Worm (Caenorhabditis elegans) whole organism, L2 larva: Measurements from ENCODE around the gene Y57E12AR.1.

ENCODE experiments used
- aly-2 ChIP-seq: fragments of 150-350 bp; optimal IDR thresholded peaks from 2 replicates; lab custom pipeline; 2014; ENCODE audit warnings: missing biosample characterization, missing genetic modification characterization
- ama-1 ChIP-seq: fragments of 150-350 bp; optimal IDR thresholded peaks from 2 replicates; lab custom pipeline; 2018; ENCODE audit warnings: inconsistent platforms
- crh-2 ChIP-seq: sonication (generic microtip); optimal IDR thresholded peaks from 2 replicates; lab custom pipeline; 2017; ENCODE audit warnings: missing biosample characterization, missing genetic modification characterization
- dmd-4 ChIP-seq: sonication (generic microtip); optimal IDR thresholded peaks from 2 replicates; lab custom pipeline; 2017; ENCODE audit warnings: missing biosample characterization, missing genetic modification characterization
- mbf-1 ChIP-seq: sonication (generic microtip); optimal IDR thresholded peaks from 2 replicates; lab custom pipeline; 2017; ENCODE audit warnings: missing biosample characterization, missing genetic modification characterization
- nhr-11 ChIP-seq: fragments of 150-350 bp; optimal IDR thresholded peaks from 2 replicates; lab custom pipeline; 2014; ENCODE audit warnings: missing biosample characterization, missing genetic modification characterization
- nhr-237 ChIP-seq: fragments of 150-350 bp; optimal IDR thresholded peaks from 2 replicates; lab custom pipeline; 2014; ENCODE audit warnings: missing biosample characterization, missing genetic modification characterization
- sem-4 ChIP-seq: fragments of 150-350 bp; optimal IDR thresholded peaks from 2 replicates; lab custom pipeline; 2014; ENCODE audit warnings: missing biosample characterization, missing genetic modification reagents, missing genetic modification characterization
- skn-1 ChIP-seq: sonication (generic microtip); optimal IDR thresholded peaks from 2 replicates; lab custom pipeline; 2017; ENCODE audit warnings: missing biosample characterization, missing genetic modification characterization
- snpc-4 ChIP-seq: fragments of 150-350 bp; optimal IDR thresholded peaks from 2 replicates; lab custom pipeline; 2014; ENCODE audit warnings: missing biosample characterization, missing genetic modification characterization
- unc-62 ChIP-seq: fragments of 150-350 bp; optimal IDR thresholded peaks from 2 replicates; lab custom pipeline; 2014; ENCODE audit warnings: missing biosample characterization, missing genetic modification reagents, missing genetic modification characterization
- zag-1 ChIP-seq: fragments of 150-350 bp; optimal IDR thresholded peaks from 2 replicates; lab custom pipeline; 2014; ENCODE audit warnings: missing biosample characterization, missing genetic modification characterization
- ztf-11 ChIP-seq: sonication (generic microtip); optimal IDR thresholded peaks from 2 replicates; lab custom pipeline; 2017; ENCODE audit warnings: missing biosample characterization, missing genetic modification characterization
- ztf-4 ChIP-seq: fragments of 150-350 bp; optimal IDR thresholded peaks from 2 replicates; lab custom pipeline; 2014; ENCODE audit warnings: missing biosample characterization, missing genetic modification characterization

- TF ChIP-seq aly-2 (tag; lab: Kevin White, UChicago), result no peak
- TF ChIP-seq skn-1, result no peak
- peak; percentile 5 for TF ChIP-seq ama-1 (lab: Kevin White, UChicago)
- TF ChIP-seq snpc-4, result no peak
- TF ChIP-seq crh-2 (tag; lab: Kevin White, UChicago), result peak; percentile 80
- TF ChIP-seq nhr-11 (tag; lab: Kevin White, UChicago), result no peak
- no peak for TF ChIP-seq nhr-237 (tag; lab: Kevin White, UChicago)
- TF ChIP-seq sem-4 (tag; lab: Kevin White, UChicago), result no peak
- no peak for TF ChIP-seq unc-62 (GFP tag; lab: Kevin White, UChicago)
- no peak for TF ChIP-seq zag-1 (tag; lab: Kevin White, UChicago)
- TF ChIP-seq ztf-4 (tag; lab: Kevin White, UChicago), result no peak
- TF ChIP-seq ztf-11 (tag; lab: Kevin White, UChicago), result no peak
- no peak for TF ChIP-seq dmd-4 (tag; lab: Kevin White, UChicago)
- TF ChIP-seq mbf-1 (tag; lab: Kevin White, UChicago), result no peak
These were observed 28.7 kb upstream of the Y57E12AR.1 start, which contains the start of gene nhr-135 for ce11 chrV:7093720-7094401.
